Worm (Caenorhabditis elegans): Measurements from ENCODE around the gene F49F1.11.
"Not testable (repeated sequence)": the region's sequence is repeated elsewhere in the genome, so short reads cannot be mapped to it uniquely, and the experiment has no call there.

Gene F49F1.11

DNA sequence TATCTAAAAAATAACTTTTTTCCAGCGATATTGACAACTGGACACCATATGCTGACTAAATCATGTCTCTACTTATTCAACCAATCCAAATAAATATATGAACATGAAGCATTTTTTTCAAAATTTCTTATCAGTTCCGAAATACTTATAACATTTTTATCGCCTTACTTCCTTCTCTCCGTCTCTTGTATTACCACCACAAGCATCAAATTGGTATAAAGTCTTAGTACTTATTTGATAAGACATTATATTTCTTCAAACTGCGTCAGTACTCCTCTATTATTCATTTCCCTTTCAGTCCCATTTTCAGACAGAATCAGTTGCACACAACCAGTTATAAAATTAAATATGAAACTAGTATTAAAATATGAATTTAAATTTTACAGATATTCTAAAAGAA is 6.7 kb upstream of the F49F1.11 start:
- TF ChIP-seq php-3 (GFP tag; IDR thresholded peaks at IDR 0.05) (peak; percentile 62; the same call in 1 of the 2 replicates), nhr-77 (tag; optimal IDR thresholded peaks at IDR 0.05) (peak; percentile 75), nhr-48 (tag; optimal IDR thresholded peaks at IDR 0.05) (no peak), dve-1 (tag; optimal IDR thresholded peaks at IDR 0.05; ENCODE audit: insufficient read depth) (peak; percentile 40), jun-1 (tag; optimal IDR thresholded peaks at IDR 0.05) (no peak), hlh-11 (tag; optimal IDR thresholded peaks at IDR 0.05) (peak; percentile 41), ceh-32 (tag; optimal IDR thresholded peaks at IDR 0.05; ENCODE audit: poor library complexity) (no peak), lin-1 (GFP tag; IDR thresholded peaks at IDR 0.05) (no peak; the same call in 1 of the 2 replicates), dmd-6 (GFP tag; IDR thresholded peaks at IDR 0.05) (peak; percentile 70), fos-1 (tag; optimal IDR thresholded peaks at IDR 0.05) (no peak), ceh-44 (GFP tag; IDR thresholded peaks at IDR 0.05) (no peak), pqm-1 (tag; optimal IDR thresholded peaks at IDR 0.05) (peak; percentile 93), nhr-28 (tag; optimal IDR thresholded peaks at IDR 0.05) (peak; percentile 76), nhr-76 (tag; optimal IDR thresholded peaks at IDR 0.05) (no peak), saeg-2 (GFP tag; IDR thresholded peaks at IDR 0.05) (no peak)

DNA sequence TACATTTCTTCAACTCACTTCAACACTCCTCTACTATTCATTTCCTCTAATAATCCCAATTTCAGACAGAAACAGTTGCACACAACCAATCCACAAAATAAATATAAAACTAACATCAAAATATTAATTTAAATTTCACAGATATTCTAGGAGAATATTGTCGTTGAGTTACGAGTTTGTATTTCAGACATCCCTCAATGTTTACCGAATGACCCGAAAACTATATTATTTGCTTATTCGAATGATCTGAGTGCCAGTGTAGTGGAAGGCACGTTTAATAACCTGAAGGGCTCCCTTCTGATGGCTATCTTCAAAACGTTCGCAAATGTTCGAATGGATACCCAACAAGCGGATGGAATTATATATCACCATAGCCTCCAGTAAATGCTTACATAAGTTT is 3.6 kb upstream of the F49F1.11 start, which contains the start of gene R07C12.3:
Gene R07C12.3 (plus strand): TSS at position 301 of the 400 bp plus-strand sequence.
- peak in 1 of 2 experiments; percentile 36 for TF ChIP-seq unc-62 (GFP tag; optimal IDR thresholded peaks at IDR 0.05 in 1 of 2)
- no peak for TF ChIP-seq unc-62 (tag; optimal IDR thresholded peaks at IDR 0.05)
- no peak for TF ChIP-seq nhr-10 (tag; optimal IDR thresholded peaks at IDR 0.05)

DNA sequence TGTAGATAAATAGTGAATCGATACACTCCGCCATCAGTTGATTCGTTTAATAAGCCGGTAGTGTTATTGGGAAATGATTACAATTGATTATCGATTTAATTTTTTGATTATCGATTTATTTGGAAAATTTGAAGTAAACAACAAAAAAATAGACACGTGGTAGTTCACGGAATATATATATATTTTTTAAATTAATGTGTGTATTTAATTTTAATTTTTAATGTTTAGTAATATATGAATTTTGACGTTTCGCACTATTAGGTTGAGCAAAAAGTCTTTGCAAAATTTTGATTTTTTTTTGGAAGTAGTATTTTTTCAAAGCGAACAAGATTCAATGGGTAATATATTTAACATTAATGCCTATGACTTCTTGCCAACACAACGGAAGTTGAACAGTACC is 1.8 kb upstream of the F49F1.11 start, which contains the start of gene F49F1.12:
Gene F49F1.12 (minus strand): TSS at position 101 of the 400 bp plus-strand sequence.
- not testable (repeated sequence) for TF ChIP-seq lin-1 (GFP tag; IDR thresholded peaks at IDR 0.05); attf-4 (tag; optimal IDR thresholded peaks at IDR 0.05); nhr-25 (tag; optimal IDR thresholded peaks at IDR 0.05; ENCODE audit: borderline replicate concordance, insufficient read depth)

- TF ChIP-seq sdz-12 (GFP tag; optimal IDR thresholded peaks at IDR 0.05) (no peak), ceh-62 (tag; optimal IDR thresholded peaks at IDR 0.05) (no peak), madf-9 (GFP tag; conservative IDR thresholded peaks at IDR 0.05) (no peak)
These were observed 946 bp downstream of the F49F1.11 start, which contains the start of gene F49F1.18 for ce11 chrIV:4140265-4140664. Gene F49F1.18, minus strand, starts transcription at chrIV:4140365.

DNA sequence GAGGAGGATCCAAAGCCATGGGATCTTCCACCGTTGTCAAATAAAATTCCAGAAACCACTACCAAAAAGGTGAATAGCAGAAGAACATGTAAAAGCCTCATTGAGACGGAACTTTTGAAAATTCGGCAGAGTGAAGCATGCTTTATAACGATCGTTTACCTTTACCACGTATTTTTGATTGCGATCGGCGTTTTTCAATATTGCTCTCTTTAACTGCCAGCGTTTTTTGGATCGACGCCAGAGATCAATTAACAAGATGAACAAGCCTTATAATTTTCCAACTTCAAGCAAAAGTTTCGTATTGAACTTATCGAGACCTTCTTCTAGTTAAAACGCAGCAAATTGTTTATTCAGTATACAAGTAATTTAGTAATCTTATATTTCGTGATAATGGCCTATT is 2.2 kb downstream of the F49F1.11 start, which contains the start of gene F49F1.10:
Gene F49F1.10 (minus strand): TSS at position 101 of the 400 bp plus-strand sequence.
- TF ChIP-seq ces-1 (GFP tag; optimal IDR thresholded peaks at IDR 0.05) (no peak), egl-43 (GFP tag; IDR thresholded peaks at IDR 0.05) (no peak), zfp-2 (tag; optimal IDR thresholded peaks at IDR 0.05) (no peak)

ce11 chrIV:4137472-4137871 is 3.7 kb downstream of the F49F1.11 start, which contains the start of gene F49F1.9:
Gene F49F1.9, minus strand, starts transcription at chrIV:4137572.
- TF ChIP-seq hlh-11 (tag; optimal IDR thresholded peaks at IDR 0.05) (no peak), ceh-28 (tag; optimal IDR thresholded peaks at IDR 0.05) (no peak), dmd-9 (GFP tag; IDR thresholded peaks at IDR 0.05) (no peak), cey-2 (tag; optimal IDR thresholded peaks at IDR 0.05; ENCODE audit: borderline replicate concordance, insufficient read depth) (no peak), nhr-102 (tag; optimal IDR thresholded peaks at IDR 0.05) (no peak)

All from whole organism, L4 larva.